Worm (Caenorhabditis elegans) whole organism, L4/young adult: Measurements from ENCODE around the gene K08D8.5.

Experiments
- dao-5 ChIP-seq: sonication (generic microtip); optimal IDR thresholded peaks from 2 replicates; lab custom pipeline; 2016; ENCODE audit warnings: missing genotype, missing genetic modification characterization, moderate library complexity, missing compliant biosample characterization
- him-1 ChIP-seq: sonication (generic microtip); optimal IDR thresholded peaks from 2 replicates; lab custom pipeline; 2016; ENCODE audit warnings: missing genotype, missing genetic modification reagents, missing genetic modification characterization, missing compliant biosample characterization

DNA sequence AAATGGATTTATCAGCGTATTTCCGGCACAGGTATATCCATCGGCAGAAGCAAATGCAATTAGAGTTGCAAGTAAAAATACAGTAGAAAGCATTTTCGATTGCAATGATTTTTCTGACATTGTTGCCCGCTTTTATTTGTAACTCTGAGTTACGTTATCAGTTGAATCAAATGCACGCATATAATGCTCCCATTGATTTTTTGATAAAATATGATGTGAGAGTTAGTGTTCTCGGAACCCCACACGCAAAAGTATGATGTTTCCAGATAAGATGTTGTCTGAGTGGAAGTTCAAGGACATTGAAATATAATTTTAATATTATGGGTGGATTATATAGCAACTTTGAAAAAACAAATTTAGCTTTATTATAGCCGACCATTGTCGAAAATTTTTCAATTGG lies at the start of gene K08D8.5:
- TF ChIP-seq him-1 (no peak), dao-5 (tag; lab: Kevin White, UChicago) (no peak)
